Fruit fly (Drosophila melanogaster) whole organism, embryonic: ENCODE results near the gene CG18265.

ENCODE experiments used
- Aef1 ChIP-seq: fragments of 200-800 bp; sonication (Bioruptor generic); IDR thresholded peaks from 3 replicates; pipeline ENCODE4 v1.3.6; 2022; ENCODE audit warnings: missing biosample characterization, missing genetic modification characterization
- B-H2 ChIP-seq: fragments of 200-800 bp; sonication (Bioruptor generic); optimal IDR thresholded peaks from 2 replicates; lab custom pipeline; 2018; ENCODE audit warnings: missing biosample characterization, mild to moderate bottlenecking, missing genetic modification characterization
- CG10267 ChIP-seq: fragments of 200-800 bp; sonication (Bioruptor generic); optimal IDR thresholded peaks from 2 replicates; lab custom pipeline; 2018; ENCODE audit warnings: missing biosample characterization, mild to moderate bottlenecking, missing genetic modification characterization, moderate library complexity
- CG12219 ChIP-seq: fragments of 200-800 bp; sonication (Bioruptor generic); optimal IDR thresholded peaks from 3 replicates; lab custom pipeline; 2018; ENCODE audit warnings: missing biosample characterization, mild to moderate bottlenecking, missing genetic modification characterization
- CG13775 ChIP-seq: fragments of 200-800 bp; sonication (Bioruptor generic); optimal IDR thresholded peaks from 3 replicates; lab custom pipeline; 2017; ENCODE audit warnings: missing biosample characterization, mild to moderate bottlenecking, missing genetic modification characterization
- CG15514 ChIP-seq: fragments of 200-800 bp; sonication (Bioruptor generic); optimal IDR thresholded peaks from 3 replicates; lab custom pipeline; 2017; ENCODE audit warnings: missing biosample characterization, missing genetic modification characterization, mild to moderate bottlenecking, moderate library complexity, missing genetic modification reagents
- CG1603 ChIP-seq: fragments of 200-800 bp; sonication (Bioruptor generic); optimal IDR thresholded peaks from 2 replicates; lab custom pipeline; 2019; ENCODE audit warnings: missing biosample characterization, mild to moderate bottlenecking, missing genetic modification characterization, moderate library complexity
- CG18262 ChIP-seq: fragments of 200-800 bp; optimal IDR thresholded peaks from 3 replicates; lab custom pipeline; 2019; ENCODE audit warnings: missing biosample characterization, mild to moderate bottlenecking, missing genetic modification characterization, moderate library complexity
- CG1832 ChIP-seq: fragments of 200-800 bp; sonication (Bioruptor generic); optimal IDR thresholded peaks from 2 replicates; lab custom pipeline; 2017; ENCODE audit warnings: missing biosample characterization, mild to moderate bottlenecking, missing genetic modification characterization, inconsistent platforms
- CG3065 ChIP-seq: fragments of 200-800 bp; sonication (Bioruptor generic); optimal IDR thresholded peaks from 2 replicates; lab custom pipeline; 2016; ENCODE audit warnings: missing biosample characterization, missing genetic modification characterization
- CG32532 ChIP-seq: fragments of 200-800 bp; sonication (Bioruptor generic); IDR thresholded peaks from 2 replicates; pipeline ENCODE4 v1.3.6; 2022; ENCODE audit warnings: missing biosample characterization, missing genetic modification characterization
- CG6254 ChIP-seq: fragments of 200-800 bp; sonication (Bioruptor generic); optimal IDR thresholded peaks from 3 replicates; lab custom pipeline; 2017; ENCODE audit warnings: mild to moderate bottlenecking, missing biosample characterization, missing genetic modification reagents, missing genetic modification characterization
- CG6765 ChIP-seq: fragments of 200-800 bp; sonication (Bioruptor generic); optimal IDR thresholded peaks from 3 replicates; lab custom pipeline; 2017; ENCODE audit warnings: missing biosample characterization, mild to moderate bottlenecking, missing genetic modification characterization
- CG6854 ChIP-seq: fragments of 200-800 bp; sonication (Bioruptor generic); optimal IDR thresholded peaks from 3 replicates; lab custom pipeline; 2017; ENCODE audit warnings: missing biosample characterization, mild to moderate bottlenecking, missing genetic modification characterization
- CG7357 ChIP-seq: fragments of 200-800 bp; sonication (Bioruptor generic); IDR thresholded peaks from 3 replicates; pipeline ENCODE4 v1.3.6; 2022; ENCODE audit warnings: missing biosample characterization, missing genetic modification characterization
- CG7987 ChIP-seq: fragments of 200-800 bp; sonication (Bioruptor generic); optimal IDR thresholded peaks from 2 replicates; lab custom pipeline; 2018; ENCODE audit warnings: missing biosample characterization, mild to moderate bottlenecking, missing genetic modification characterization, moderate library complexity
- CG9932 ChIP-seq: fragments of 200-800 bp; sonication (Bioruptor generic); IDR thresholded peaks from 2 replicates; pipeline ENCODE4 v1.3.6; 2022; ENCODE audit warnings: missing biosample characterization, missing genetic modification characterization
- CTCF ChIP-seq: fragments of 200-800 bp; sonication (Bioruptor generic); optimal IDR thresholded peaks from 2 replicates; lab custom pipeline; 2017; ENCODE audit warnings: missing biosample characterization, mild to moderate bottlenecking, missing genetic modification characterization, moderate library complexity
- D19A ChIP-seq: fragments of 200-800 bp; optimal IDR thresholded peaks from 3 replicates; lab custom pipeline; 2019; ENCODE audit warnings: missing biosample characterization, mild to moderate bottlenecking, missing genetic modification characterization, moderate library complexity
- Dek ChIP-seq: fragments of 200-800 bp; sonication (Bioruptor generic); optimal IDR thresholded peaks from 3 replicates; lab custom pipeline; 2019; ENCODE audit warnings: missing biosample characterization, mild to moderate bottlenecking, missing genetic modification characterization, moderate library complexity
- Dp ChIP-seq: fragments of 200-800 bp; sonication (Bioruptor generic); optimal IDR thresholded peaks from 2 replicates; lab custom pipeline; 2018; ENCODE audit warnings: missing biosample characterization, mild to moderate bottlenecking, missing genetic modification characterization, moderate library complexity
- Dref ChIP-seq: fragments of 200-800 bp; sonication (Bioruptor generic); IDR thresholded peaks from 2 replicates; pipeline ENCODE4 v1.3.6; 2022; ENCODE audit warnings: missing biosample characterization, missing genetic modification characterization
- HHEX ChIP-seq: fragments of 200-800 bp; sonication (Bioruptor generic); optimal IDR thresholded peaks from 3 replicates; lab custom pipeline; 2017; ENCODE audit warnings: missing biosample characterization, mild to moderate bottlenecking, missing genetic modification characterization, missing genetic modification reagents
- HLH54F ChIP-seq: fragments of 200-800 bp; sonication (Bioruptor generic); optimal IDR thresholded peaks from 3 replicates; lab custom pipeline; 2016; ENCODE audit warnings: missing biosample characterization, missing genetic modification characterization
- Hmx ChIP-seq: fragments of 200-800 bp; sonication (Bioruptor generic); optimal IDR thresholded peaks from 2 replicates; lab custom pipeline; 2016; ENCODE audit warnings: missing biosample characterization, missing genetic modification characterization
- Hr3 ChIP-seq: fragments of 200-800 bp; sonication (Bioruptor generic); optimal IDR thresholded peaks from 3 replicates; lab custom pipeline; 2016; ENCODE audit warnings: missing biosample characterization, missing genetic modification characterization
- Hsf ChIP-seq: fragments of 200-800 bp; sonication (Bioruptor generic); optimal IDR thresholded peaks from 3 replicates; lab custom pipeline; 2016; ENCODE audit warnings: missing biosample characterization, missing genetic modification characterization
- Lhr ChIP-seq: fragments of 200-800 bp; sonication (Bioruptor generic); optimal IDR thresholded peaks from 3 replicates; lab custom pipeline; 2017; ENCODE audit warnings: mild to moderate bottlenecking, missing biosample characterization, missing genetic modification reagents, missing genetic modification characterization
- Stat92E ChIP-seq, 3 experiments: fragments of >200 bp in 2 of 3; fragments of 200-800 bp in 1 of 3; sonication (Bioruptor generic) in 1 of 3; optimal IDR thresholded peaks; 2 replicates each; lab custom pipeline; 2017 to 2019; ENCODE audit warnings: missing biosample characterization in 3 of 3, missing genetic modification characterization in 3 of 3, mild to moderate bottlenecking in 1 of 3, moderate library complexity in 1 of 3
- TFAM ChIP-seq: fragments of 200-800 bp; sonication (Bioruptor generic); optimal IDR thresholded peaks from 2 replicates; lab custom pipeline; 2017; ENCODE audit warnings: missing biosample characterization, missing genetic modification characterization, inconsistent platforms
- bab2 ChIP-seq: fragments of 200-800 bp; sonication (Bioruptor generic); optimal IDR thresholded peaks from 2 replicates; lab custom pipeline; 2016; ENCODE audit warnings: missing biosample characterization, missing genetic modification characterization
- bbx ChIP-seq: fragments of 200-800 bp; sonication (Bioruptor generic); IDR thresholded peaks from 2 replicates; pipeline ENCODE4 v1.3.6; 2022; ENCODE audit warnings: missing biosample characterization, missing genetic modification characterization; ENCODE audit not compliant: partially characterized antibody
- bsh ChIP-seq, 2 experiments: fragments of 200-800 bp; sonication (Bioruptor generic); optimal IDR thresholded peaks; 2 replicates each; lab custom pipeline; 2017 to 2018; ENCODE audit warnings: mild to moderate bottlenecking in 2 of 2, missing biosample characterization in 2 of 2, missing genetic modification characterization in 2 of 2, moderate library complexity in 1 of 2
- dati ChIP-seq: fragments of 200-800 bp; sonication (Bioruptor generic); IDR thresholded peaks from 2 replicates; pipeline ENCODE4 v1.3.6; 2022; ENCODE audit warnings: missing biosample characterization, missing genetic modification characterization
- eve ChIP-seq, 2 experiments: fragments of >200 bp; optimal IDR thresholded peaks; 2 replicates each; lab custom pipeline; 2017; ENCODE audit warnings: missing biosample characterization in 2 of 2, missing genetic modification characterization in 2 of 2
- exex ChIP-seq: fragments of 200-800 bp; sonication (Bioruptor generic); optimal IDR thresholded peaks from 4 replicates; lab custom pipeline; 2018; ENCODE audit warnings: missing biosample characterization, mild to moderate bottlenecking, missing genetic modification characterization, moderate library complexity
- fd102C ChIP-seq: fragments of 200-800 bp; sonication (Bioruptor generic); optimal IDR thresholded peaks from 2 replicates; lab custom pipeline; 2018; ENCODE audit warnings: missing biosample characterization, mild to moderate bottlenecking, missing genetic modification characterization, moderate library complexity
- ftz-f1 ChIP-seq: fragments of 200-800 bp; sonication (Bioruptor generic); optimal IDR thresholded peaks from 2 replicates; lab custom pipeline; 2016; ENCODE audit warnings: missing biosample characterization, missing genetic modification characterization
- grn ChIP-seq: fragments of 200-800 bp; sonication (Bioruptor generic); optimal IDR thresholded peaks from 3 replicates; lab custom pipeline; 2017; ENCODE audit warnings: missing biosample characterization, missing genetic modification characterization
- h ChIP-seq: fragments of >200 bp; optimal IDR thresholded peaks from 2 replicates; lab custom pipeline; 2017
- ham ChIP-seq: fragments of 200-800 bp; sonication (Bioruptor generic); IDR thresholded peaks from 2 replicates; pipeline ENCODE4 v1.3.6; 2022; ENCODE audit warnings: missing biosample characterization, missing genetic modification characterization
- hbn ChIP-seq: fragments of 200-800 bp; sonication (Bioruptor generic); IDR thresholded peaks from 2 replicates; pipeline ENCODE4 v1.3.6; 2022; ENCODE audit warnings: missing biosample characterization, missing genetic modification characterization; ENCODE audit not compliant: partially characterized antibody
- jumu ChIP-seq: fragments of 200-800 bp; sonication (Bioruptor generic); optimal IDR thresholded peaks from 3 replicates; lab custom pipeline; 2016; ENCODE audit warnings: missing biosample characterization, missing genetic modification characterization
- lab ChIP-seq: fragments of 200-800 bp; sonication (Bioruptor generic); optimal IDR thresholded peaks from 3 replicates; lab custom pipeline; 2017; ENCODE audit warnings: missing biosample characterization, missing genetic modification characterization, mild to moderate bottlenecking, moderate library complexity, missing genetic modification reagents
- maf-S ChIP-seq: fragments of 200-800 bp; sonication (Bioruptor generic); optimal IDR thresholded peaks from 2 replicates; lab custom pipeline; 2016; ENCODE audit warnings: missing biosample characterization, missing genetic modification characterization
- onecut ChIP-seq: fragments of 200-800 bp; sonication (Bioruptor generic); IDR thresholded peaks from 2 replicates; pipeline ENCODE4 v1.3.6; 2022; ENCODE audit warnings: missing biosample characterization, missing genetic modification characterization
- otp ChIP-seq: fragments of 200-800 bp; sonication (Bioruptor generic); IDR thresholded peaks from 3 replicates; pipeline ENCODE4, ENCODE4 v1.3.6; 2022; ENCODE audit warnings: missing biosample characterization, missing genetic modification characterization
- p53 ChIP-seq: fragments of 200-800 bp; sonication (Bioruptor generic); optimal IDR thresholded peaks from 2 replicates; lab custom pipeline; 2016; ENCODE audit warnings: missing biosample characterization, missing genetic modification characterization
- pita ChIP-seq: fragments of 200-800 bp; sonication (Bioruptor generic); optimal IDR thresholded peaks from 2 replicates; lab custom pipeline; 2017; ENCODE audit warnings: missing biosample characterization, mild to moderate bottlenecking, missing genetic modification characterization
- salm ChIP-seq: fragments of 200-800 bp; sonication (Bioruptor generic); optimal IDR thresholded peaks from 2 replicates; lab custom pipeline; 2018; ENCODE audit warnings: missing biosample characterization, mild to moderate bottlenecking, missing genetic modification characterization
- twi ChIP-seq: fragments of 200-800 bp; optimal IDR thresholded peaks from 2 replicates; lab custom pipeline; 2019; ENCODE audit warnings: missing biosample characterization, mild to moderate bottlenecking, missing genetic modification characterization, moderate library complexity

Gene CG18265

dm6 chr3L:17458856-17459518 is 19.8 kb downstream of the CG18265 start (continued):
- no peak for TF ChIP-seq twi (tag; lab: Kevin White, UChicago)
- TF ChIP-seq Stat92E (GFP tag; optimal IDR thresholded peaks at IDR 0.05; lab: Kevin White, UChicago): no peak
- TF ChIP-seq B-H2 (GFP tag; lab: Kevin White, UChicago): no peak
- TF ChIP-seq Dek (tag; lab: Kevin White, UChicago): no peak
- TF ChIP-seq CG18262 (tag; lab: Kevin White, UChicago): peak; percentile 56
- TF ChIP-seq CG12219 (GFP tag; lab: Kevin White, UChicago): no peak
- TF ChIP-seq onecut (GFP tag; lab: Robert Waterston, UW): peak; percentile 61; the same call in 1 of the 2 replicates
- no peak for TF ChIP-seq pita (GFP tag; lab: Kevin White, UChicago)
- TF ChIP-seq D19A: peak; percentile 39
- TF ChIP-seq HHEX: no peak
- no peak for TF ChIP-seq maf-S (GFP tag; lab: Kevin White, UChicago)
- TF ChIP-seq Hsf (GFP tag; lab: Kevin White, UChicago): peak; percentile 9
- TF ChIP-seq exex (tag; lab: Kevin White, UChicago): no peak
- no peak for TF ChIP-seq bab2 (GFP tag; lab: Kevin White, UChicago)
- no peak for TF ChIP-seq CG6765 (GFP tag; lab: Kevin White, UChicago)
- TF ChIP-seq CG32532 (GFP tag; lab: Robert Waterston, UW): peak; percentile 12; the same call in 1 of the 2 replicates
- no peak for TF ChIP-seq otp (GFP tag; lab: Robert Waterston, UW)
- no peak for TF ChIP-seq p53
- TF ChIP-seq ftz-f1 (GFP tag; lab: Kevin White, UChicago): no peak
- no peak for TF ChIP-seq CG3065
- no peak for TF ChIP-seq CG1832 (GFP tag; lab: Kevin White, UChicago)
- no peak for TF ChIP-seq grn (GFP tag; lab: Kevin White, UChicago)
- TF ChIP-seq jumu (GFP tag; lab: Kevin White, UChicago): no peak
- TF ChIP-seq CG7357 (GFP tag; lab: Robert Waterston, UW): no peak
- no peak for TF ChIP-seq CG6854 (GFP tag; lab: Kevin White, UChicago)
- peak; percentile 7 for TF ChIP-seq CG13775 (GFP tag; lab: Kevin White, UChicago)
- no peak; the same call in 1 of the 2 replicates for TF ChIP-seq CG9932 (GFP tag; lab: Robert Waterston, UW)
- no peak for TF ChIP-seq dati
- peak; percentile 21 for TF ChIP-seq Hr3 (GFP tag; lab: Kevin White, UChicago)
- TF ChIP-seq Aef1 (GFP tag; lab: Robert Waterston, UW): no peak
- TF ChIP-seq HLH54F (GFP tag; lab: Kevin White, UChicago): no peak
- no peak for TF ChIP-seq h (lab: Kevin White, UChicago)
- TF ChIP-seq bsh (GFP tag; optimal IDR thresholded peaks at IDR 0.05; lab: Kevin White, UChicago): peak in 1 of 2 experiments; percentile 49
- TF ChIP-seq Hmx (GFP tag; lab: Kevin White, UChicago): no peak
- no peak for TF ChIP-seq Dp
- TF ChIP-seq CG15514 (GFP tag; lab: Kevin White, UChicago): peak; percentile 13
- TF ChIP-seq Dref (GFP tag; lab: Robert Waterston, UW): no peak
- no peak for TF ChIP-seq fd102C (GFP tag; lab: Kevin White, UChicago)
- no peak for TF ChIP-seq ham (GFP tag; lab: Robert Waterston, UW)
- peak; percentile 19 for TF ChIP-seq CG6254 (GFP tag; lab: Kevin White, UChicago)
- TF ChIP-seq CG10267 (tag; lab: Kevin White, UChicago): peak; percentile 27
- no peak for TF ChIP-seq CG7987 (GFP tag; lab: Kevin White, UChicago)
- no peak for TF ChIP-seq Lhr (GFP tag; lab: Kevin White, UChicago)
- TF ChIP-seq salm (tag; lab: Kevin White, UChicago): no peak
- TF ChIP-seq CTCF (GFP tag; lab: Kevin White, UChicago): no peak
- no peak for TF ChIP-seq hbn (GFP tag; lab: Robert Waterston, UW)
- peak; percentile 16 for TF ChIP-seq CG1603
- TF ChIP-seq bbx (GFP tag; lab: Robert Waterston, UW): no peak
- TF ChIP-seq TFAM (GFP tag; lab: Kevin White, UChicago): no peak
- peak in 1 of 2 experiments; percentile 48 for TF ChIP-seq eve (GFP tag; optimal IDR thresholded peaks at IDR 0.05; lab: Kevin White, UChicago)
- TF ChIP-seq lab (GFP tag; lab: Kevin White, UChicago): peak; percentile 69
